Fruit fly (Drosophila melanogaster) whole organism, adult: Measurements from ENCODE around the gene Sf3b2.

Experiments
- CG11617 ChIP-seq: fragments of 200-800 bp; sonication (Bioruptor generic); optimal IDR thresholded peaks from 2 replicates; lab custom pipeline; 2017; ENCODE audit warnings: mild to moderate bottlenecking, missing biosample characterization, missing genetic modification reagents, missing genetic modification characterization
- CG12768 ChIP-seq: fragments of 200-800 bp; sonication (Bioruptor generic); optimal IDR thresholded peaks from 2 replicates; lab custom pipeline; 2017; ENCODE audit warnings: missing biosample characterization, missing genetic modification characterization, mild to moderate bottlenecking, moderate library complexity, missing genetic modification reagents
- CG14711 ChIP-seq: fragments of 200-800 bp; sonication (Bioruptor generic); optimal IDR thresholded peaks from 2 replicates; lab custom pipeline; 2018; ENCODE audit warnings: missing biosample characterization, mild to moderate bottlenecking, missing genetic modification characterization, moderate library complexity
- CG1620 ChIP-seq: fragments of 200-800 bp; sonication (Bioruptor generic); optimal IDR thresholded peaks from 2 replicates; lab custom pipeline; 2016; ENCODE audit warnings: missing biosample characterization, missing genetic modification characterization
- CG33017 ChIP-seq: fragments of 200-800 bp; sonication (Bioruptor generic); optimal IDR thresholded peaks from 2 replicates; lab custom pipeline; 2018; ENCODE audit warnings: missing biosample characterization, mild to moderate bottlenecking, missing genetic modification characterization, moderate library complexity
- CG5204 ChIP-seq: fragments of 200-800 bp; sonication (Bioruptor generic); optimal IDR thresholded peaks from 2 replicates; lab custom pipeline; 2016; ENCODE audit warnings: missing biosample characterization, missing genetic modification characterization
- CG7045 ChIP-seq: fragments of 200-800 bp; sonication (Bioruptor generic); optimal IDR thresholded peaks from 2 replicates; lab custom pipeline; 2017; ENCODE audit warnings: missing biosample characterization, mild to moderate bottlenecking, missing genetic modification characterization
- CG7101 ChIP-seq: fragments of 200-800 bp; sonication (Bioruptor generic); optimal IDR thresholded peaks from 2 replicates; lab custom pipeline; 2018; ENCODE audit warnings: missing biosample characterization, mild to moderate bottlenecking, missing genetic modification characterization, moderate library complexity
- Clk ChIP-seq: fragments of 200-800 bp; sonication (Bioruptor generic); optimal IDR thresholded peaks from 2 replicates; lab custom pipeline; 2017; ENCODE audit warnings: missing biosample characterization, missing genetic modification characterization
- Crg-1 ChIP-seq: fragments of 200-800 bp; sonication (Bioruptor generic); optimal IDR thresholded peaks from 2 replicates; lab custom pipeline; 2016; ENCODE audit warnings: missing biosample characterization, missing genetic modification characterization
- Hr96 ChIP-seq: fragments of 200-800 bp; sonication (Bioruptor generic); optimal IDR thresholded peaks from 2 replicates; lab custom pipeline; 2016; ENCODE audit warnings: missing biosample characterization, missing genetic modification characterization
- Mnt ChIP-seq: fragments of 200-800 bp; sonication (Bioruptor generic); optimal IDR thresholded peaks from 2 replicates; lab custom pipeline; 2016; ENCODE audit warnings: missing biosample characterization, mild to moderate bottlenecking, missing genetic modification characterization
- bab1 ChIP-seq: fragments of 200-800 bp; sonication (Bioruptor generic); optimal IDR thresholded peaks from 3 replicates; lab custom pipeline; 2019; ENCODE audit warnings: missing biosample characterization, mild to moderate bottlenecking, missing genetic modification characterization, moderate library complexity
- cic ChIP-seq: fragments of 200-800 bp; sonication (Bioruptor generic); optimal IDR thresholded peaks from 2 replicates; lab custom pipeline; 2017; ENCODE audit warnings: missing biosample characterization, mild to moderate bottlenecking, missing genetic modification characterization, moderate library complexity
- cnc ChIP-seq, 2 experiments: fragments of >200 bp; optimal IDR thresholded peaks; 2 replicates each; lab custom pipeline; 2017
- kay ChIP-seq: fragments of 200-800 bp; sonication (Bioruptor generic); peaks from one replicate; lab custom pipeline; 2016; ENCODE audit warnings: missing biosample characterization, missing genetic modification characterization, borderline replicate concordance
- ovo ChIP-seq: fragments of 200-800 bp; sonication (Bioruptor generic); optimal IDR thresholded peaks from 2 replicates; lab custom pipeline; 2016; ENCODE audit warnings: missing biosample characterization, missing genetic modification characterization
- pad ChIP-seq: fragments of 200-800 bp; sonication (Bioruptor generic); optimal IDR thresholded peaks from 3 replicates; lab custom pipeline; 2017; ENCODE audit warnings: missing biosample characterization, missing genetic modification characterization, mild to moderate bottlenecking, moderate library complexity, missing genetic modification reagents
- tj ChIP-seq: fragments of 200-800 bp; sonication (Bioruptor generic); optimal IDR thresholded peaks from 3 replicates; lab custom pipeline; 2017; ENCODE audit warnings: missing biosample characterization, mild to moderate bottlenecking, missing genetic modification characterization, moderate library complexity
- toe ChIP-seq: fragments of 200-800 bp; sonication (Bioruptor generic); optimal IDR thresholded peaks from 2 replicates; lab custom pipeline; 2016; ENCODE audit warnings: missing biosample characterization, missing genetic modification characterization

Gene Sf3b2

DNA sequence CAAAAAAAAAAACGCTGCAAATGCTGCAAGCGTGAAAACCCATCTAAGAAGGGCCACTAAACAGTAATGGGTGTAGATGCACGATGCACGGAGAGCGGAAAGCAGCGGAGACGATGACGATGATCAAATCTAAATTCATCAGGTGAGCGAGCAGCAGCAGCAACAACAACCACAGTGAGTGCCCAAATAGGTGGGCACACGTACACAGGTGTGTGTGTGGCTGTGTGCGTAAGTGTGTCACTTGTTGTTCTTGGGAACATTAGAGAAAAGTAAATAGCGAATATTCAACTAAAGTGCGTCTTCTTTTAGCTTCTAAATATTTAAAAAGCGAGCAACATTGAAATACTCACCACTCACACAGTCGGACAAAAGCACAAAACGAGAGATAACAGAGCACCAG is 35.7 kb downstream of the Sf3b2 start:
- TF ChIP-seq Mnt = peak; percentile 25
- no peak for TF ChIP-seq CG7101 (tag; lab: Kevin White, UChicago)
- TF ChIP-seq CG12768 = peak; percentile 58

DNA sequence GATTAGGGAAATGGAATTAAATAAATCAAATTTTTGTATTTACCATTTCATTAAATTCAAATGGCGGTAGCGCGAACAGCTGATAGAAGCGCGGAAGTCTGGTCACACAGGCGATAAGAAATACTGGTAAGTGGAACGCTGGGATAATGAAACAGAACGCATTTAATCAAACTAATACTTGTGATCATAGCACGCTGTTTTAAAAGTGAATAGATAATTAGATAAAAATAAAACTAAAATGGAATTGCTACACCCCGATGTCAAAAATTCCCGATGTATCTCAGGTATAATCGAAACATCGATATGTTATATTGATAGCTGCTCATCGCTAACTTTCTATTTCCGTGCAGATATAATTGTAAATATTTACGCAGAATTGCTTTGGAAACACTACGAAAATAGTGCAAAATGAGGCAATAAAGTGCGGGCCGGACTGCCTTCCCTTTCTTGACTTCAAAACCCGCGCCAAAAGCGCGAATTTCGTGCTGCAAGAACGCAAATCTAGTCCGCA is 36.2 kb downstream of the Sf3b2 start, which contains the start of the genes okr and CG3558:
Gene okr (minus strand): TSS at position 96 of the 511 bp plus-strand sequence.
Gene CG3558 (plus strand): TSS at position 207 of the 511 bp plus-strand sequence.
- TF ChIP-seq bab1 (GFP tag; lab: Kevin White, UChicago) (peak; percentile 42), Crg-1 (GFP tag; lab: Kevin White, UChicago) (no peak)

DNA sequence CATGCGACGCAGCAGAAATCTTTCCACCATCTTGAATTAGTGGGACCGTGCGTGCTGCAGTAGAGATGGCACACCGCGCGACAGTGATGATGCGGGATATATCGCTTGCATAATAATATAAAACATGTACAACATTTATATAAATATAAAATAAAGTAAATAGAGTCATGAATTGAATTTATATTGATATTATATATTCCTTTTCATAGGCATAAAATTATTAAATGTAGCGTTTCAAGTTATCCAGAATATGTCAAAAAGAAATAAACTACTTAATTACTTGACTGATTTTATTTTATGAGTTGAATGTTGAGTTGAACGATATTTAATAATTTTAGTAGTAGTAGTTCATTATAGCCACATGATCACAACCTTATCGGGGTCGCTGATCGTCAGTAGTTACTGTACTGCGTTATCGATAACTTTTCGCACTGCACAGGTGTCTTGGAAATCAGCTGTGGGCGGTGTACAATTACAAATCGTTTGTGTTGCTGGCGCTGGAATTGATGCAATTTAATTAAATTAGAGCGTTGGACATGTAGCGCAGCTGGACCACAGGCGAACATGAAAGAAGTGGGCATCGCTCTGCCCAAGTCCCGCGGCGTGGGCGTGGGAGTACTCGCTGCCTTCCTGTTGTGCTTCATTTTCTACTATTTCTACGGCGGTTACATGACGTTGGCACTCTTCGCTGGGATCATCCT is 41.1 kb downstream of the Sf3b2 start, which contains the start of the genes Chd1 and Bem46:
Gene Chd1 (minus strand): TSS at position 43 of the 701 bp plus-strand sequence.
Gene Bem46 (plus strand): TSS at position 436 of the 701 bp plus-strand sequence.
- TF ChIP-seq tj (GFP tag; lab: Kevin White, UChicago) = peak; percentile 80
- no peak for TF ChIP-seq Hr96 (GFP tag; lab: Kevin White, UChicago)
- peak; percentile 81 for TF ChIP-seq CG1620 (GFP tag; lab: Kevin White, UChicago)
- TF ChIP-seq ovo = peak; percentile 77
- peak; percentile 82 for TF ChIP-seq CG33017
- TF ChIP-seq toe = no peak
- peak; percentile 82 for TF ChIP-seq Mnt
- TF ChIP-seq pad = peak; percentile 73
- TF ChIP-seq Clk (GFP tag; lab: Kevin White, UChicago) = peak; percentile 77
- TF ChIP-seq kay (GFP tag; lab: Kevin White, UChicago) = no peak
- no peak for TF ChIP-seq cnc (optimal IDR thresholded peaks at IDR 0.05; lab: Kevin White, UChicago)
- TF ChIP-seq CG5204 = no peak
- TF ChIP-seq CG14711 (tag; lab: Kevin White, UChicago) = peak; percentile 80
- peak; percentile 87 for TF ChIP-seq CG12768
- TF ChIP-seq CG7045 (GFP tag; lab: Kevin White, UChicago) = peak; percentile 85
- peak; percentile 90 for TF ChIP-seq CG7101 (tag; lab: Kevin White, UChicago)
- TF ChIP-seq CG11617 (GFP tag; lab: Kevin White, UChicago) = peak; percentile 92
- TF ChIP-seq cic (GFP tag; lab: Kevin White, UChicago) = peak; percentile 56
- peak; percentile 79 for TF ChIP-seq Crg-1 (GFP tag; lab: Kevin White, UChicago)
- peak; percentile 65 for TF ChIP-seq bab1 (GFP tag; lab: Kevin White, UChicago)

DNA sequence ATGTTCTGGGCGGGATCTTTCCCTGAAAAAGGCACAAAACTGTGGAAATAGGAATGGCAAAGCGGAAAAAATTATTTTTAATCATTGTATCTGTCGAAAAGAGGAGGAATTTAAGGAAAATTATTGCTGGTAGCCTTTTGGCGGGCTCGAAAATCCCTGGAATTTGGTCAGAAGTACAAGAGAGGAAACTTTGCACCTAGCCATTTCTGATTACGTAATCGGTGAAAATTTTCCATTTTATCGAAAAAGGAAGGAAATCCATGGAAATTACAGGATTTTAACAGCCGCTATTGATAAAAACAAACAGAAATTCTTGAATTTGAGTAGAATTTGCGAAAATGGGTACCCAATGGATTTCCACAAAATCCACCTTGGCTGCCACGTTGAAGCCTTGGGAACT is 42.2 kb downstream of the Sf3b2 start:
- TF ChIP-seq CG7101 (tag; lab: Kevin White, UChicago) (no peak), Hr96 (GFP tag; lab: Kevin White, UChicago) (no peak), CG7045 (GFP tag; lab: Kevin White, UChicago) (no peak), toe (no peak), bab1 (GFP tag; lab: Kevin White, UChicago) (no peak), CG12768 (no peak), CG11617 (GFP tag; lab: Kevin White, UChicago) (no peak), CG1620 (GFP tag; lab: Kevin White, UChicago) (no peak), Mnt (no peak), CG5204 (no peak), ovo (no peak)

dm6 chr2L:2979091-2979490 is 49.9 kb downstream of the Sf3b2 start, which contains the start of gene CG9643:
Gene CG9643 (minus strand): TSS chr2L:2979288.
- TF ChIP-seq tj (GFP tag; lab: Kevin White, UChicago) (no peak), CG14711 (tag; lab: Kevin White, UChicago) (peak; percentile 8), Mnt (peak; percentile 92), CG33017 (no peak), CG7101 (tag; lab: Kevin White, UChicago) (no peak), bab1 (GFP tag; lab: Kevin White, UChicago) (peak; percentile 7), CG5204 (no peak)

- peak; percentile 78 for TF ChIP-seq CG7101 (tag; lab: Kevin White, UChicago)
- no peak for TF ChIP-seq toe
- peak; percentile 63 for TF ChIP-seq Clk (GFP tag; lab: Kevin White, UChicago)
- no peak for TF ChIP-seq cnc (optimal IDR thresholded peaks at IDR 0.05; lab: Kevin White, UChicago)
- TF ChIP-seq CG7045 (GFP tag; lab: Kevin White, UChicago) = peak; percentile 75
- TF ChIP-seq Hr96 (GFP tag; lab: Kevin White, UChicago) = no peak
- TF ChIP-seq Crg-1 (GFP tag; lab: Kevin White, UChicago) = peak; percentile 71
- TF ChIP-seq CG11617 (GFP tag; lab: Kevin White, UChicago) = peak; percentile 81
- peak; percentile 45 for TF ChIP-seq cic (GFP tag; lab: Kevin White, UChicago)
- peak; percentile 76 for TF ChIP-seq bab1 (GFP tag; lab: Kevin White, UChicago)
- peak; percentile 79 for TF ChIP-seq CG14711 (tag; lab: Kevin White, UChicago)
- peak; percentile 54 for TF ChIP-seq CG33017
- TF ChIP-seq tj (GFP tag; lab: Kevin White, UChicago) = peak; percentile 49
- peak; percentile 70 for TF ChIP-seq pad
- TF ChIP-seq ovo = peak; percentile 67
- TF ChIP-seq CG1620 (GFP tag; lab: Kevin White, UChicago) = peak; percentile 87
- TF ChIP-seq CG5204 = no peak
- peak; percentile 78 for TF ChIP-seq Mnt
- TF ChIP-seq kay (GFP tag; lab: Kevin White, UChicago) = no peak
- TF ChIP-seq CG12768 = peak; percentile 73
Observed at dm6 chr2L:2976829-2977228, 52.1 kb downstream of the Sf3b2 start, which contains the start of the genes CG9641 and CG3165. Gene CG9641 (minus strand): TSS chr2L:2976862. Gene CG3165 (plus strand): TSS chr2L:2977122.
